Worm (Caenorhabditis elegans): ENCODE results near the gene snb-1.
A peak's percentile ranks its signal among the peaks of the same experiment; 100 is the strongest.

Gene snb-1

DNA sequence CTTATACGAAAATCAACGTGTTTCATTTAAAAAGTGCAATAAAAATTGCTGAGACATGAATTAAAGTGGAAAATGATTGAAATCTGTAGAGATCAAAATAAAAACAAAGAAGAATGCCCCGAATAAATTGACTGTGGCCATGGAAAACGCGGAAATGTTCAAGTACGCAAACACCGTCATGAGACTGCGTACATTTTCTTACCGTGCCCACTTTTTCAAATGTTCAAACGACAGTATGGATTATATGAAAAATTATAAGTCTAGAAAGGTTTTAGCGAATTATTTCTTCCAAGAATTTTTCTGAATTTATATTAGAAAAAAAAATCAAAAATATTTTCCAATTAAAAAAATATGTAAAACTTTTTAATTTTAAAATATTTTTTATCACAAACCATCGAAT is 44.8 kb downstream of the snb-1 start:
- TF ChIP-seq drap-1 (GFP tag; optimal IDR thresholded peaks at IDR 0.05), result no peak
- TF ChIP-seq elt-1 (tag; optimal IDR thresholded peaks at IDR 0.05; ENCODE audit: borderline replicate concordance, insufficient read depth), result no peak
- no peak for TF ChIP-seq unc-120 (tag; optimal IDR thresholded peaks at IDR 0.05; ENCODE audit: poor library complexity, severe bottlenecking)
- no peak for TF ChIP-seq nhr-76 (tag; optimal IDR thresholded peaks at IDR 0.05)
- no peak for TF ChIP-seq ceh-43 (GFP tag; optimal IDR thresholded peaks at IDR 0.05)
- no peak for TF ChIP-seq elt-3 (tag; optimal IDR thresholded peaks at IDR 0.05)
- no peak for TF ChIP-seq hlh-1 (tag; optimal IDR thresholded peaks at IDR 0.05)
- TF ChIP-seq lsy-2 (tag; optimal IDR thresholded peaks at IDR 0.05), result peak; percentile 87
- TF ChIP-seq unc-39 (tag; optimal IDR thresholded peaks at IDR 0.05), result no peak
- TF ChIP-seq ztf-11 (tag; optimal IDR thresholded peaks at IDR 0.05), result no peak
- TF ChIP-seq flh-1 (GFP tag; optimal IDR thresholded peaks at IDR 0.05), result no peak
- TF ChIP-seq lin-13 (tag; optimal IDR thresholded peaks at IDR 0.05), result peak; percentile 8
- TF ChIP-seq ceh-39 (tag; optimal IDR thresholded peaks at IDR 0.05), result no peak

DNA sequence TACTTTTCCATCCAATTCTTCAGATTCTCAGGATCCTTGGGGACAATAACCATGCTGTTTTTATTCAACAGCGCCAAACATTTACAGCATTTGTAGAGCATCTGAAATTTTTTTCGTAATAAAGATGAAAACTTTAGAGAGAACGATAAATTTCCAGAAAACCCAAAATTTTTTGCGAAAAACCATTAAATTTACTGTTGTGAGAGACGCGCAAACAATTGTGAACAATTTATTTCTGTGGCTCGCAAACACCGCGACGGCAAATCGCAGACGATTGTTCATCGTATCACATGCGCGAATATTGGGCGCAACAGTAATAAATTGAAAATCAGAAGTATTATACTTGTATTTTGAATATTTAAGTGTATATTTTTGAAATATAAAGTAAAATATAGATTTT is 45.2 kb downstream of the snb-1 start, which contains the start of gene gon-14:
Gene gon-14 (minus strand): TSS at position 101 of the 400 bp plus-strand sequence.
- TF ChIP-seq ces-1 (GFP tag; optimal IDR thresholded peaks at IDR 0.05) (no peak), nhr-76 (tag; optimal IDR thresholded peaks at IDR 0.05) (no peak), sem-2 (GFP tag; optimal IDR thresholded peaks at IDR 0.05) (no peak)

DNA sequence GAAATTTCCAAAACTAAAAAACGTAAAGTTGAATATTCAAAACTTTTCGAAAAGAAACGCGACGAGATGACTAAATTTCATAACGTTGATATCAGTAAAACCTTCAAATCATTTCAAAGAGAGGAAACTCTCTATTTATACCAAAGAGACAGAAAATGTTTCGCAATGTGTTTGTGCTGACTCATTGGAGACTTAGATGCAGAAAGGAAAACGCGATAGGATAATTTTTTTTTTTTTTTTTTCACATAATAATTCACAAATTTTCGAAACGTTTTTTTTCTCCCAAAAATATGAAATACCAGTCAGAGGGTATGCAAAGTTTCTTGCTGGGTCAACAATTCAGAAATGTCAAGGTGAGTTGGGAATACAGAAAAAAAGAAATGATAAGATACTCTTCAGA is 50.1 kb downstream of the snb-1 start:
- TF ChIP-seq lin-32 (GFP tag; optimal IDR thresholded peaks at IDR 0.05) (no peak), bed-3 (GFP tag; optimal IDR thresholded peaks at IDR 0.05) (no peak), ceh-83 (GFP tag; optimal IDR thresholded peaks at IDR 0.05) (no peak), flh-1 (GFP tag; optimal IDR thresholded peaks at IDR 0.05) (no peak), sptf-1 (tag; optimal IDR thresholded peaks at IDR 0.05) (no peak), cnd-1 (tag; optimal IDR thresholded peaks at IDR 0.05) (no peak), hlh-1 (tag; optimal IDR thresholded peaks at IDR 0.05) (no peak)

Measured in whole organism, mixed stage, embryonic.